Worm (Caenorhabditis elegans) whole organism, L4 larva: Measurements from ENCODE around the gene col-154.

Experiments used
- F49E8.2 ChIP-seq: sonication (generic microtip); optimal IDR thresholded peaks from 2 replicates; lab custom pipeline; 2016; ENCODE audit warnings: missing compliant biosample characterization, mild to moderate bottlenecking, missing genetic modification characterization, borderline replicate concordance
- R02D3.7 ChIP-seq: fragments of 150-350 bp; sonication (generic microtip); optimal IDR thresholded peaks from 3 replicates; lab custom pipeline; 2014; ENCODE audit warnings: missing biosample characterization, missing genetic modification characterization
- T20F7.1 ChIP-seq: fragments of 200-800 bp; sonication (Bioruptor generic); optimal IDR thresholded peaks from 2 replicates; lab custom pipeline; 2018; ENCODE audit warnings: mild to moderate bottlenecking, missing genetic modification characterization, missing compliant biosample characterization
- Y48G9A.11 ChIP-seq: fragments of 200-800 bp; sonication (Bioruptor generic); IDR thresholded peaks from 2 replicates; pipeline ENCODE4 v1.3.6; 2022; ENCODE audit warnings: missing genetic modification reagents, missing genetic modification characterization, missing compliant biosample characterization
- Y5F2A.4 ChIP-seq: fragments of 200-800 bp; sonication (Bioruptor generic); optimal IDR thresholded peaks from 2 replicates; lab custom pipeline; 2018; ENCODE audit warnings: mild to moderate bottlenecking, missing genetic modification characterization, missing compliant biosample characterization
- ZK337.2 ChIP-seq: fragments of 200-800 bp; sonication (Bioruptor generic); IDR thresholded peaks from 2 replicates; pipeline ENCODE4 v1.3.6; 2022; ENCODE audit warnings: missing genetic modification reagents, missing genetic modification characterization, missing compliant biosample characterization
- ZK546.5 ChIP-seq, 2 experiments: sonication (generic microtip); optimal IDR thresholded peaks; 2 replicates each; lab custom pipeline; 2017; ENCODE audit warnings: missing biosample characterization in 2 of 2, missing genetic modification characterization in 2 of 2
- ama-1 ChIP-seq: fragments of 150-350 bp; optimal IDR thresholded peaks from 2 replicates; lab custom pipeline; 2014; ENCODE audit warnings: inconsistent platforms, mixed read lengths
- arid-1 ChIP-seq: fragments of 200-800 bp; sonication (Bioruptor generic); conservative IDR thresholded peaks from 2 replicates; pipeline ENCODE4 v1.3.6; 2022; ENCODE audit warnings: missing genetic modification reagents, missing genetic modification characterization, missing compliant biosample characterization
- ceh-20 ChIP-seq: fragments of 200-800 bp; sonication (Bioruptor generic); IDR thresholded peaks from 2 replicates; pipeline ENCODE4 v1.3.6; 2022; ENCODE audit warnings: missing genetic modification reagents, missing genetic modification characterization, missing compliant biosample characterization
- ceh-32 ChIP-seq: sonication (generic microtip); optimal IDR thresholded peaks from 2 replicates; lab custom pipeline; 2016; ENCODE audit warnings: mild to moderate bottlenecking, missing genetic modification characterization, missing compliant biosample characterization; ENCODE audit not compliant: poor library complexity
- ceh-44 ChIP-seq: fragments of 200-800 bp; sonication (Bioruptor generic); IDR thresholded peaks from 2 replicates; pipeline ENCODE4 v1.3.6; 2022; ENCODE audit warnings: missing genetic modification reagents, missing genetic modification characterization, missing compliant biosample characterization
- cey-2 ChIP-seq: sonication (generic microtip); optimal IDR thresholded peaks from 3 replicates; lab custom pipeline; 2017; ENCODE audit warnings: missing genetic modification characterization, mild to moderate bottlenecking, missing compliant biosample characterization, antibody characterized with exemption, borderline replicate concordance; ENCODE audit not compliant: insufficient read depth
- daf-12 ChIP-seq: fragments of 150-350 bp; optimal IDR thresholded peaks from 2 replicates; lab custom pipeline; 2014; ENCODE audit warnings: missing biosample characterization, missing genetic modification reagents, missing genetic modification characterization
- dve-1 ChIP-seq: sonication (generic microtip); optimal IDR thresholded peaks from 2 replicates; lab custom pipeline; 2017; ENCODE audit warnings: antibody characterized with exemption, mild to moderate bottlenecking, missing genetic modification characterization, missing compliant biosample characterization; ENCODE audit not compliant: insufficient read depth
- fkh-10 ChIP-seq: fragments of 150-350 bp; optimal IDR thresholded peaks from 2 replicates; lab custom pipeline; 2014; ENCODE audit warnings: missing biosample characterization, missing genetic modification reagents, missing genetic modification characterization
- jun-1 ChIP-seq: fragments of 150-350 bp; optimal IDR thresholded peaks from 2 replicates; lab custom pipeline; 2014; ENCODE audit warnings: missing biosample characterization, missing genetic modification reagents, missing genetic modification characterization
- lim-7 ChIP-seq: fragments of 200-800 bp; sonication (Bioruptor generic); IDR thresholded peaks from 2 replicates; pipeline ENCODE4 v1.3.6; 2022; ENCODE audit warnings: missing genetic modification characterization, missing compliant biosample characterization
- lin-13 ChIP-seq: fragments of 150-350 bp; optimal IDR thresholded peaks from 2 replicates; lab custom pipeline; 2014; ENCODE audit warnings: missing biosample characterization, missing genetic modification reagents, missing genetic modification characterization
- lin-15B ChIP-seq: fragments of 150-350 bp; sonication (generic microtip); optimal IDR thresholded peaks from 3 replicates; lab custom pipeline; 2014; ENCODE audit warnings: missing biosample characterization, missing genetic modification characterization
- lin-38 ChIP-seq: fragments of 200-800 bp; sonication (Bioruptor generic); IDR thresholded peaks from 2 replicates; pipeline ENCODE4 v1.3.6; 2022; ENCODE audit warnings: missing genetic modification reagents, missing genetic modification characterization, missing compliant biosample characterization
- madf-5 ChIP-seq, 2 experiments: fragments of 200-800 bp; sonication (Bioruptor generic); IDR thresholded peaks; 2 replicates each; pipeline ENCODE4 v1.3.6; 2022; ENCODE audit warnings: missing compliant biosample characterization in 2 of 2, missing genetic modification characterization in 2 of 2
- madf-9 ChIP-seq: fragments of 200-800 bp; sonication (Bioruptor generic); conservative IDR thresholded peaks from 2 replicates; pipeline ENCODE4 v1.3.6; 2022; ENCODE audit warnings: missing genetic modification reagents, missing genetic modification characterization, missing compliant biosample characterization
- mep-1 ChIP-seq: fragments of 150-350 bp; sonication (generic microtip); optimal IDR thresholded peaks from 3 replicates; lab custom pipeline; 2014; ENCODE audit warnings: missing biosample characterization, missing genetic modification characterization
- nhr-237 ChIP-seq: sonication (generic microtip); optimal IDR thresholded peaks from 2 replicates; lab custom pipeline; 2017; ENCODE audit warnings: missing biosample characterization, missing genetic modification characterization
- nhr-28 ChIP-seq: fragments of 150-350 bp; optimal IDR thresholded peaks from 2 replicates; lab custom pipeline; 2014; ENCODE audit warnings: missing biosample characterization, missing genetic modification characterization
- nhr-41 ChIP-seq: fragments of 200-800 bp; sonication (Bioruptor generic); IDR thresholded peaks from 2 replicates; pipeline ENCODE4 v1.3.6; 2022; ENCODE audit warnings: missing genetic modification reagents, missing genetic modification characterization, missing compliant biosample characterization
- nhr-6 ChIP-seq: fragments of 150-350 bp; optimal IDR thresholded peaks from 2 replicates; lab custom pipeline; 2014; ENCODE audit warnings: missing biosample characterization, missing genetic modification characterization
- nhr-76 ChIP-seq: fragments of 150-350 bp; optimal IDR thresholded peaks from 2 replicates; lab custom pipeline; 2014; ENCODE audit warnings: missing biosample characterization, missing genetic modification characterization
- pha-4 ChIP-seq, 2 experiments: fragments of 150-350 bp in 1 of 2; fragments of 200-800 bp in 1 of 2; sonication (Bioruptor generic) in 1 of 2; IDR thresholded peaks in 1 of 2; optimal IDR thresholded peaks in 1 of 2; 2 replicates each; pipeline versions ENCODE4 v1.3.6 to Lab custom; 2014 to 2022; ENCODE audit warnings: missing genetic modification characterization in 2 of 2, missing genetic modification reagents in 2 of 2, missing biosample characterization in 1 of 2, missing compliant biosample characterization in 1 of 2
- pqm-1 ChIP-seq: sonication (generic microtip); optimal IDR thresholded peaks from 2 replicates; lab custom pipeline; 2017; ENCODE audit warnings: missing biosample characterization, missing genetic modification characterization
- sdz-12 ChIP-seq: fragments of 200-800 bp; sonication (Bioruptor generic); optimal IDR thresholded peaks from 2 replicates; lab custom pipeline; 2018; ENCODE audit warnings: mild to moderate bottlenecking, missing genetic modification characterization, missing compliant biosample characterization
- tag-97 ChIP-seq: fragments of 200-800 bp; sonication (Bioruptor generic); IDR thresholded peaks from 2 replicates; pipeline ENCODE4 v1.3.6; 2022; ENCODE audit warnings: missing genetic modification characterization, missing compliant biosample characterization
- tra-1 ChIP-seq: fragments of 200-800 bp; sonication (Bioruptor generic); IDR thresholded peaks from 2 replicates; pipeline ENCODE4 v1.3.6; 2022; ENCODE audit warnings: missing genetic modification reagents, missing genetic modification characterization, missing compliant biosample characterization
- unc-62 ChIP-seq, 3 experiments: fragments of 150-350 bp in 1 of 3; sonication (generic microtip); optimal IDR thresholded peaks in 2 of 3; peaks in 1 of 3; 1 replicate in 1 of 3; 2 replicates in 2 of 3; lab custom pipeline; 2014 to 2017; ENCODE audit warnings: missing biosample characterization in 3 of 3, missing genetic modification characterization in 3 of 3, missing genetic modification reagents in 3 of 3, missing genotype in 1 of 3
- zag-1 ChIP-seq: fragments of 150-350 bp; optimal IDR thresholded peaks from 2 replicates; lab custom pipeline; 2014; ENCODE audit warnings: missing biosample characterization, missing genetic modification characterization
- zfp-2 ChIP-seq: sonication (generic microtip); optimal IDR thresholded peaks from 2 replicates; lab custom pipeline; 2016; ENCODE audit warnings: mild to moderate bottlenecking, missing genetic modification characterization, missing compliant biosample characterization
- zfp-3 ChIP-seq: fragments of 200-800 bp; sonication (Bioruptor generic); conservative IDR thresholded peaks from 2 replicates; pipeline ENCODE4 v1.3.6; 2022; ENCODE audit warnings: missing genetic modification reagents, missing genetic modification characterization, missing compliant biosample characterization
- zip-2 ChIP-seq: fragments of 150-350 bp; optimal IDR thresholded peaks from 2 replicates; lab custom pipeline; 2014; ENCODE audit warnings: missing biosample characterization, missing genetic modification characterization

Gene col-154

DNA sequence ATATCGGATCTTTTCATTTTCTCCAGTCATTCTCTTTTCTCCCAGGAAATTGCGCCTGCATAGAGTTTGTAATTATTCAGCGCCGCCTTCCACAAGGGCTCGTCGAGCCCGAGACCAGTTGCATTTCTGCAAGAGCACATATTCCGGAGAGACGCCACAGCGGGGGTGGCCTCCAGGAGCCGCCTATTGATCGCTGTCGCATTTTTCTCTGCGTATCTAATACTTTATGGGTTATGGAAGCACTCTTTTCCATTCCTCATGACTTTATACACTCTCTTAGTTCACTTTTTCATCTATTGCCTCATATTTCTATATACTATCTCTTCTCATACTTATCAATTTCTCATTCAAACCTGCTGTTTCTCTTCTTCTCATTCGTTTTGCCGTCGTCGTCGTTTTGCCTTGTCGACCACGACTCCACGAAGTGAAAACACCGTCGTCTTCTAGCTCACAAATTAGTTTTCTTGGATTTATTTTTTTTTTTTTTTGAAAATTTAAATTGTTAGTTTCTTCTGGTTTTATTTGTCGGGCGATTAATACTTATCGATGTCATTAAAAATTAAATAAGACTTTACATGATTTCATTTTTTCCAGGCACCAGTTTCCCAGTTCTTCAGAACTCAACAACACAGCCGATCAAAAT lies 9.9 kb upstream of the col-154 start, which contains the start of gene cnb-1 (continued):
- TF ChIP-seq Y5F2A.4 (GFP tag; lab: Kevin White, UChicago), result no peak
- TF ChIP-seq mep-1, result peak; percentile 66
- TF ChIP-seq F49E8.2 (tag; lab: Kevin White, UChicago), result no peak
- TF ChIP-seq ama-1 (lab: Kevin White, UChicago), result no peak
- no peak for TF ChIP-seq Y48G9A.11 (GFP tag; lab: Robert Waterston, UW)
- TF ChIP-seq zag-1 (tag; lab: Kevin White, UChicago), result no peak
- TF ChIP-seq ceh-32 (tag; lab: Kevin White, UChicago), result no peak
- peak; percentile 29 for TF ChIP-seq lin-38 (GFP tag; lab: Robert Waterston, UW)
- TF ChIP-seq lin-15B (tag; lab: Kevin White, UChicago), result no peak
- TF ChIP-seq madf-5 (GFP tag; IDR thresholded peaks at IDR 0.05; lab: Robert Waterston, UW), result no peak
- TF ChIP-seq arid-1 (GFP tag; lab: Robert Waterston, UW), result no peak
- no peak for TF ChIP-seq nhr-41
- no peak for TF ChIP-seq cey-2 (tag; lab: Kevin White, UChicago)
- peak; percentile 47; the same call in 1 of the 2 replicates for TF ChIP-seq pha-4 (GFP tag; IDR thresholded peaks at IDR 0.05; lab: Robert Waterston, UW)
- TF ChIP-seq pha-4 (tag; optimal IDR thresholded peaks at IDR 0.05; lab: Kevin White, UChicago), result no peak
- TF ChIP-seq R02D3.7, result no peak
- TF ChIP-seq tra-1 (GFP tag; lab: Robert Waterston, UW), result 0 out of 2 replicates have a peak, but pooled peaks have one; percentile 26
- no peak for TF ChIP-seq nhr-76
- TF ChIP-seq sdz-12 (GFP tag; lab: Kevin White, UChicago), result no peak
- TF ChIP-seq zip-2 (tag; lab: Kevin White, UChicago), result no peak
- peak; percentile 54 for TF ChIP-seq fkh-10
- TF ChIP-seq nhr-237 (tag; lab: Kevin White, UChicago), result no peak
- TF ChIP-seq ZK337.2 (GFP tag; lab: Robert Waterston, UW), result peak; percentile 91
- no peak for TF ChIP-seq T20F7.1 (GFP tag; lab: Kevin White, UChicago)
- peak; percentile 6 for TF ChIP-seq nhr-28
- TF ChIP-seq, all 104 proteins: peak for 29

- TF ChIP-seq ZK546.5 (tag; optimal IDR thresholded peaks at IDR 0.05; lab: Kevin White, UChicago) (no peak), lim-7 (no peak), pqm-1 (tag; lab: Kevin White, UChicago) (no peak), nhr-6 (tag; lab: Kevin White, UChicago) (no peak), zfp-2 (no peak), ceh-20 (peak; percentile 32; the same call in 1 of the 2 replicates), jun-1 (tag; lab: Kevin White, UChicago) (no peak)
Observed at ce11 chrV:11379341-11379740, 5.8 kb upstream of the col-154 start.

DNA sequence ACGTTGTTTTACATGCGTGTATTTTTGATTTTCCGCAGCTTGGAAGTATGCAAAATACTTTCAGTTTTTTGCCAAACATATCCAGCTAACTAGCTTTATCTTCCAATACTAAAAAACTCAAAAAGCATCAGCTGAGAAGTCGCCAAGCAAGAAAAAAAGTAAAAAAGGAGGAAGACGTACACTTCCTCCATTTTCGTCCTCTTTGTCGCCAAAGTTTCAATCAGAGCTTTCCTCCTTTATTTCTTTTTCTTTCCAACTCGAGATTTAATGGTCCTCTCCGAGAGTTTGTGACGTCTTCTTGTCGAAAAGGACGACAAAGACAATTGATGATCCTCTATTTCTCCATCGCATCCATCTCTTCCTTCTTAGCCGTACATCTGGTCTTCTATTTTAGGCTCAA lies 4.6 kb upstream of the col-154 start:
- peak; percentile 38 for TF ChIP-seq fkh-10
- TF ChIP-seq T20F7.1 (GFP tag; lab: Kevin White, UChicago), result no peak
- TF ChIP-seq madf-9, result no peak
- TF ChIP-seq lin-13, result no peak
- no peak for TF ChIP-seq tag-97
- TF ChIP-seq daf-12, result no peak
- TF ChIP-seq unc-62 (GFP tag; optimal IDR thresholded peaks at IDR 0.05 in 1 of 2; lab: Kevin White, UChicago), result peak in 1 of 2 experiments; percentile 68
- no peak for TF ChIP-seq unc-62 (tag; optimal IDR thresholded peaks at IDR 0.05; lab: Kevin White, UChicago)
- no peak for TF ChIP-seq zfp-3
- no peak for TF ChIP-seq dve-1 (tag; lab: Kevin White, UChicago)
- TF ChIP-seq ceh-44 (GFP tag; lab: Robert Waterston, UW), result no peak
- TF ChIP-seq tra-1 (GFP tag; lab: Robert Waterston, UW), result no peak
- no peak for TF ChIP-seq ceh-32 (tag; lab: Kevin White, UChicago)
- TF ChIP-seq, all 104 proteins: peak for 2
